Worm (Caenorhabditis elegans) whole organism, L4/young adult: ENCODE results near the gene C54C6.5.

Experiments used
- W03F9.2 ChIP-seq: fragments of 150-350 bp; optimal IDR thresholded peaks from 2 replicates; lab custom pipeline; 2014; ENCODE audit warnings: missing biosample characterization, missing genetic modification characterization
- dao-5 ChIP-seq: sonication (generic microtip); optimal IDR thresholded peaks from 2 replicates; lab custom pipeline; 2016; ENCODE audit warnings: missing genotype, missing genetic modification characterization, moderate library complexity, missing compliant biosample characterization
- him-1 ChIP-seq: sonication (generic microtip); optimal IDR thresholded peaks from 2 replicates; lab custom pipeline; 2016; ENCODE audit warnings: missing genotype, missing genetic modification reagents, missing genetic modification characterization, missing compliant biosample characterization

ce11 chrIII:3499850-3500249 is 49.8 kb downstream of the C54C6.5 start:
- no peak for TF ChIP-seq him-1 (tag; lab: Kevin White, UChicago)
- no peak for TF ChIP-seq W03F9.2 (tag; lab: Kevin White, UChicago)
- no peak for TF ChIP-seq dao-5 (tag; lab: Kevin White, UChicago)
